Worm (Caenorhabditis elegans) whole organism, early embryonic: ENCODE results near the gene pptr-2.

Experiments
- B0310.2 ChIP-seq: sonication (generic microtip); optimal IDR thresholded peaks from 2 replicates; lab custom pipeline; 2016; ENCODE audit warnings: mild to moderate bottlenecking, missing genetic modification characterization, missing compliant biosample characterization
- F13C5.2 ChIP-seq: sonication (generic microtip); optimal IDR thresholded peaks from 2 replicates; lab custom pipeline; 2017; ENCODE audit warnings: mild to moderate bottlenecking, missing genetic modification characterization, inconsistent platforms, missing compliant biosample characterization
- ama-1 ChIP-seq: fragments of 150-350 bp; optimal IDR thresholded peaks from 2 replicates; lab custom pipeline; 2014
- flt-1 ChIP-seq: fragments of 200-800 bp; sonication (Bioruptor generic); IDR thresholded peaks from 2 replicates; pipeline ENCODE4 v1.3.6; 2022; ENCODE audit warnings: missing genetic modification characterization, missing compliant biosample characterization
- hmbx-1 ChIP-seq: sonication (generic microtip); optimal IDR thresholded peaks from 2 replicates; lab custom pipeline; 2016; ENCODE audit warnings: mild to moderate bottlenecking, missing genetic modification characterization, missing compliant biosample characterization
- hnd-1 ChIP-seq: sonication (generic microtip); optimal IDR thresholded peaks from 2 replicates; lab custom pipeline; 2016; ENCODE audit warnings: missing genetic modification characterization, missing compliant biosample characterization

DNA sequence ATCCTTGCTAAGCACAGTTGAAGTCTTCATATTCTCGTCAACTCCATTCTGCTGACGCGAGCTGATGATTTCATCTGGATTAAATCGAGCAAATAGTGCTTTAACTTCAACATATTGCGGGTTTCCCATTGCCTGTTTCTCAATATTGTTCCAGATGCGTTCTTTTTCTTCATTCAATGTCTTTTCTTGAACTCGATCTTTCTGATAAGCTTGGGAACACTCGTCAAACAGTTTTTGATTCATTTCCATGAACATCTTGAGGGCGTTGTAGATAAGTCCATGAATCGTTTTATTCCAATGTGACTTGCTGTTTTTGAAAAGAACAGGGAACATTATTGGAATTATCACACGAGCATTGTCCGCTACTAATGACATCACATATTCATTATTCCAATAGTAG lies 7.0 kb downstream of the pptr-2 start:
- no peak for TF ChIP-seq ama-1 (lab: Kevin White, UChicago)
- TF ChIP-seq F13C5.2 (tag; lab: Kevin White, UChicago), result no peak
- no peak for TF ChIP-seq B0310.2 (tag; lab: Kevin White, UChicago)
- no peak for TF ChIP-seq flt-1
- TF ChIP-seq hnd-1 (tag; lab: Kevin White, UChicago), result no peak
- no peak for TF ChIP-seq hmbx-1 (tag; lab: Kevin White, UChicago)
